1 fruit fly cellular context compared by ENCODE assay signal in genomic region chr3R:31777482-31778165, dm6.
TF ChIP-seq lines count a peak whose summit lies in the region.

No protein-coding gene starts in this region.

TF ChIP-seq in whole organism, embryonic, 481 proteins besides CTCF, POLR2A, EP300 and RAD21 (continued from another document):
- no peak for TF ChIP-seq hkb (optimal IDR thresholded peaks at IDR 0.05; lab: Kevin White, UChicago)
- peak; percentile 11; the same call in 1 of the 2 replicates for TF ChIP-seq hkb (GFP tag; IDR thresholded peaks at IDR 0.05; lab: Robert Waterston, UW)
- TF ChIP-seq pb (GFP tag; optimal IDR thresholded peaks at IDR 0.05; lab: Kevin White, UChicago) = no peak
- TF ChIP-seq PHDP (tag; optimal IDR thresholded peaks at IDR 0.05; lab: Kevin White, UChicago) = no peak
- peak; percentile 79 for TF ChIP-seq cg (GFP tag; optimal IDR thresholded peaks at IDR 0.05; lab: Kevin White, UChicago)
- 0 out of 3 replicates have a peak, but pooled peaks have one; percentile 6 for TF ChIP-seq CG11695 (GFP tag; IDR thresholded peaks at IDR 0.05; lab: Robert Waterston, UW)
- no peak for TF ChIP-seq stwl (tag; optimal IDR thresholded peaks at IDR 0.05; lab: Kevin White, UChicago)
- peak; percentile 55 for TF ChIP-seq nerfin-1 (tag; optimal IDR thresholded peaks at IDR 0.05; lab: Kevin White, UChicago)
- TF ChIP-seq jigr1 (GFP tag; IDR thresholded peaks at IDR 0.05; lab: Robert Waterston, UW) = no peak
- TF ChIP-seq Trl (optimal IDR thresholded peaks at IDR 0.05; lab: Kevin White, UChicago) = peak; percentile 70 to 95
- no peak for TF ChIP-seq Trl (GFP tag; optimal IDR thresholded peaks at IDR 0.05; lab: Kevin White, UChicago)
- TF ChIP-seq Atf6 (GFP tag; IDR thresholded peaks at IDR 0.05; lab: Robert Waterston, UW) = 0 out of 2 replicates have a peak, but pooled peaks have one; percentile 14
- no peak for TF ChIP-seq CG10654 (GFP tag; optimal IDR thresholded peaks at IDR 0.05; lab: Kevin White, UChicago)
- TF ChIP-seq CG6854 (GFP tag; optimal IDR thresholded peaks at IDR 0.05; lab: Kevin White, UChicago) = peak; percentile 33
- TF ChIP-seq fd96Cb (tag; optimal IDR thresholded peaks at IDR 0.05; lab: Kevin White, UChicago) = no peak
- no peak for TF ChIP-seq CG8281 (tag; optimal IDR thresholded peaks at IDR 0.05; lab: Kevin White, UChicago)
- TF ChIP-seq CG6765 (GFP tag; optimal IDR thresholded peaks at IDR 0.05; lab: Kevin White, UChicago) = peak; percentile 21
- no peak for TF ChIP-seq Sin3A (optimal IDR thresholded peaks at IDR 0.05; lab: Kevin White, UChicago)
- TF ChIP-seq CG14014 (GFP tag; IDR thresholded peaks at IDR 0.05; lab: Robert Waterston, UW) = no peak
- no peak for TF ChIP-seq Scr (GFP tag; IDR thresholded peaks at IDR 0.05; lab: Robert Waterston, UW; ENCODE audit: partially characterized antibody)
- peak; percentile 12 for TF ChIP-seq CG6813 (GFP tag; optimal IDR thresholded peaks at IDR 0.05; lab: Kevin White, UChicago)
- TF ChIP-seq Hr51 (GFP tag; optimal IDR thresholded peaks at IDR 0.05; lab: Kevin White, UChicago) = no peak
- TF ChIP-seq nom (GFP tag; optimal IDR thresholded peaks at IDR 0.05; lab: Kevin White, UChicago) = no peak
